Fruit fly (Drosophila melanogaster) whole organism, embryonic: ENCODE data around the gene CG1542.

Experiments used
- CG10543 ChIP-seq: fragments of 200-800 bp; sonication (Bioruptor generic); optimal IDR thresholded peaks from 3 replicates; lab custom pipeline; 2017; ENCODE audit warnings: missing biosample characterization, mild to moderate bottlenecking, missing genetic modification characterization, moderate library complexity
- CG11723 ChIP-seq: fragments of 200-800 bp; sonication (Bioruptor generic); optimal IDR thresholded peaks from 2 replicates; lab custom pipeline; 2017; ENCODE audit warnings: missing biosample characterization, mild to moderate bottlenecking, missing genetic modification characterization
- CG12659 ChIP-seq: fragments of 200-800 bp; sonication (Bioruptor generic); optimal IDR thresholded peaks from 3 replicates; lab custom pipeline; 2017; ENCODE audit warnings: mild to moderate bottlenecking, missing biosample characterization, missing genetic modification reagents, missing genetic modification characterization
- CG13123 ChIP-seq: fragments of 200-800 bp; sonication (Bioruptor generic); optimal IDR thresholded peaks from 2 replicates; lab custom pipeline; 2016; ENCODE audit warnings: missing biosample characterization, missing genetic modification characterization
- CG13287 ChIP-seq: fragments of 200-800 bp; sonication (Bioruptor generic); IDR thresholded peaks from 2 replicates; pipeline ENCODE4 v1.3.6; 2022; ENCODE audit warnings: missing biosample characterization, missing genetic modification characterization; ENCODE audit not compliant: partially characterized antibody
- CG16779 ChIP-seq: fragments of 200-800 bp; sonication (Bioruptor generic); IDR thresholded peaks from 2 replicates; pipeline ENCODE4 v1.3.6; 2022; ENCODE audit warnings: missing biosample characterization, missing genetic modification characterization
- CG18619 ChIP-seq: fragments of 200-800 bp; sonication (Bioruptor generic); optimal IDR thresholded peaks from 3 replicates; lab custom pipeline; 2017; ENCODE audit warnings: missing biosample characterization, mild to moderate bottlenecking, missing genetic modification characterization
- CG30403 ChIP-seq: fragments of 200-800 bp; sonication (Bioruptor generic); optimal IDR thresholded peaks from 3 replicates; lab custom pipeline; 2016; ENCODE audit warnings: missing biosample characterization, missing genetic modification characterization
- CG32532 ChIP-seq: fragments of 200-800 bp; sonication (Bioruptor generic); IDR thresholded peaks from 2 replicates; pipeline ENCODE4 v1.3.6; 2022; ENCODE audit warnings: missing biosample characterization, missing genetic modification characterization
- CG33213 ChIP-seq: fragments of 200-800 bp; sonication (Bioruptor generic); optimal IDR thresholded peaks from 3 replicates; lab custom pipeline; 2016; ENCODE audit warnings: missing biosample characterization, missing genetic modification characterization
- CG3726 ChIP-seq: fragments of 200-800 bp; sonication (Bioruptor generic); IDR thresholded peaks from 3 replicates; pipeline ENCODE4, ENCODE4 v1.3.6; 2022; ENCODE audit warnings: missing biosample characterization, missing genetic modification characterization
- CG4424 ChIP-seq: fragments of 200-800 bp; sonication (Bioruptor generic); optimal IDR thresholded peaks from 3 replicates; lab custom pipeline; 2016; ENCODE audit warnings: missing biosample characterization, missing genetic modification characterization
- CG4707 ChIP-seq: fragments of 200-800 bp; sonication (Bioruptor generic); optimal IDR thresholded peaks from 2 replicates; lab custom pipeline; 2018; ENCODE audit warnings: missing biosample characterization, mild to moderate bottlenecking, missing genetic modification characterization, moderate library complexity
- CG4730 ChIP-seq: fragments of 200-800 bp; sonication (Bioruptor generic); IDR thresholded peaks from 2 replicates; pipeline ENCODE4 v1.3.6; 2022; ENCODE audit warnings: missing biosample characterization, missing genetic modification characterization
- CG5180 ChIP-seq: fragments of 200-800 bp; sonication (Bioruptor generic); optimal IDR thresholded peaks from 3 replicates; lab custom pipeline; 2017; ENCODE audit warnings: missing biosample characterization, missing genetic modification characterization, mild to moderate bottlenecking, moderate library complexity, missing genetic modification reagents
- CG6765 ChIP-seq: fragments of 200-800 bp; sonication (Bioruptor generic); optimal IDR thresholded peaks from 3 replicates; lab custom pipeline; 2017; ENCODE audit warnings: missing biosample characterization, mild to moderate bottlenecking, missing genetic modification characterization
- CG6813 ChIP-seq: fragments of 200-800 bp; sonication (Bioruptor generic); optimal IDR thresholded peaks from 2 replicates; lab custom pipeline; 2017; ENCODE audit warnings: missing biosample characterization, missing genetic modification characterization, mild to moderate bottlenecking, moderate library complexity, missing genetic modification reagents
- CG7745 ChIP-seq: fragments of 200-800 bp; sonication (Bioruptor generic); optimal IDR thresholded peaks from 2 replicates; lab custom pipeline; 2018; ENCODE audit warnings: missing biosample characterization, mild to moderate bottlenecking, missing genetic modification characterization, moderate library complexity
- CG7963 ChIP-seq: fragments of 200-800 bp; sonication (Bioruptor generic); IDR thresholded peaks from 3 replicates; pipeline ENCODE4 v1.3.6; 2022; ENCODE audit warnings: missing biosample characterization, missing genetic modification characterization; ENCODE audit not compliant: partially characterized antibody
- CG9215 ChIP-seq: fragments of 200-800 bp; sonication (Bioruptor generic); IDR thresholded peaks from 2 replicates; pipeline ENCODE4 v1.3.6; 2022; ENCODE audit warnings: missing biosample characterization, missing genetic modification characterization
- CTCF ChIP-seq: fragments of 200-800 bp; sonication (Bioruptor generic); optimal IDR thresholded peaks from 2 replicates; lab custom pipeline; 2017; ENCODE audit warnings: missing biosample characterization, mild to moderate bottlenecking, missing genetic modification characterization, moderate library complexity
- CrebB ChIP-seq: fragments of 200-800 bp; sonication (Bioruptor generic); optimal IDR thresholded peaks from 3 replicates; lab custom pipeline; 2018; ENCODE audit warnings: missing biosample characterization, mild to moderate bottlenecking, missing genetic modification characterization
- D ChIP-seq, 2 experiments: fragments of 200-800 bp in 1 of 2; fragments of >200 bp in 1 of 2; sonication (Bioruptor generic) in 1 of 2; optimal IDR thresholded peaks; 2 replicates in 1 of 2; 3 replicates in 1 of 2; lab custom pipeline; 2017; ENCODE audit warnings: mild to moderate bottlenecking in 1 of 2, missing biosample characterization in 1 of 2, missing genetic modification characterization in 1 of 2, missing genetic modification reagents in 1 of 2
- E2f2 ChIP-seq: fragments of 200-800 bp; sonication (Bioruptor generic); IDR thresholded peaks from 2 replicates; pipeline ENCODE4 v1.3.6; 2022; ENCODE audit warnings: missing biosample characterization, missing genetic modification characterization
- Elba2 ChIP-seq: fragments of 200-800 bp; sonication (Bioruptor generic); optimal IDR thresholded peaks from 3 replicates; lab custom pipeline; 2016; ENCODE audit warnings: missing biosample characterization, missing genetic modification characterization
- Ets65A ChIP-seq: fragments of 200-800 bp; sonication (Bioruptor generic); peaks from one replicate; lab custom pipeline; 2016; ENCODE audit warnings: missing biosample characterization, missing genetic modification characterization
- HLH4C ChIP-seq: fragments of 200-800 bp; sonication (Bioruptor generic); IDR thresholded peaks from 3 replicates; pipeline ENCODE4 v1.3.6; 2022; ENCODE audit warnings: missing biosample characterization, missing genetic modification characterization; ENCODE audit not compliant: partially characterized antibody
- Hmr ChIP-seq: fragments of 200-800 bp; sonication (Bioruptor generic); optimal IDR thresholded peaks from 3 replicates; lab custom pipeline; 2017; ENCODE audit warnings: mild to moderate bottlenecking, missing biosample characterization, missing genetic modification reagents, missing genetic modification characterization
- Hmx ChIP-seq: fragments of 200-800 bp; sonication (Bioruptor generic); optimal IDR thresholded peaks from 2 replicates; lab custom pipeline; 2016; ENCODE audit warnings: missing biosample characterization, missing genetic modification characterization
- Hsf ChIP-seq: fragments of 200-800 bp; sonication (Bioruptor generic); optimal IDR thresholded peaks from 3 replicates; lab custom pipeline; 2016; ENCODE audit warnings: missing biosample characterization, missing genetic modification characterization
- Jarid2 ChIP-seq: fragments of 200-800 bp; sonication (Bioruptor generic); optimal IDR thresholded peaks from 3 replicates; lab custom pipeline; 2017; ENCODE audit warnings: mild to moderate bottlenecking, missing biosample characterization, missing genetic modification reagents, missing genetic modification characterization
- Lim3 ChIP-seq: fragments of 200-800 bp; sonication (Bioruptor generic); IDR thresholded peaks from 2 replicates; pipeline ENCODE4 v1.3.6; 2022; ENCODE audit warnings: missing biosample characterization, missing genetic modification characterization
- Lpt ChIP-seq: fragments of >200 bp; optimal IDR thresholded peaks from 2 replicates; lab custom pipeline; 2018; ENCODE audit warnings: missing biosample characterization, missing genetic modification characterization
- NfI ChIP-seq: fragments of 200-800 bp; sonication (Bioruptor generic); optimal IDR thresholded peaks from 3 replicates; lab custom pipeline; 2018; ENCODE audit warnings: missing biosample characterization, mild to moderate bottlenecking, missing genetic modification characterization, moderate library complexity
- Sin3A ChIP-seq: fragments of >200 bp; optimal IDR thresholded peaks from 2 replicates; lab custom pipeline; 2018
- Vsx1 ChIP-seq: fragments of 200-800 bp; sonication (Bioruptor generic); optimal IDR thresholded peaks from 2 replicates; lab custom pipeline; 2017; ENCODE audit warnings: missing biosample characterization, mild to moderate bottlenecking, missing genetic modification characterization, missing genetic modification reagents
- ewg ChIP-seq: fragments of 200-800 bp; sonication (Bioruptor generic); optimal IDR thresholded peaks from 3 replicates; lab custom pipeline; 2017; ENCODE audit warnings: mild to moderate bottlenecking, missing biosample characterization, missing genetic modification reagents, missing genetic modification characterization
- gcm2 ChIP-seq: fragments of 200-800 bp; sonication (Bioruptor generic); optimal IDR thresholded peaks from 2 replicates; lab custom pipeline; 2016; ENCODE audit warnings: missing biosample characterization, missing genetic modification characterization
- insv ChIP-seq, 2 experiments: fragments of 200-800 bp; sonication (Bioruptor generic); optimal IDR thresholded peaks; 3 replicates each; lab custom pipeline; 2016 to 2018; ENCODE audit warnings: missing biosample characterization in 2 of 2, missing genetic modification characterization in 2 of 2
- kah ChIP-seq: fragments of 200-800 bp; sonication (Bioruptor generic); optimal IDR thresholded peaks from 2 replicates; lab custom pipeline; 2018; ENCODE audit warnings: missing biosample characterization, mild to moderate bottlenecking, missing genetic modification characterization
- ken ChIP-seq: fragments of 200-800 bp; sonication (Bioruptor generic); IDR thresholded peaks from 3 replicates; pipeline ENCODE4 v1.3.6; 2022; ENCODE audit warnings: missing biosample characterization, missing genetic modification characterization
- lab ChIP-seq: fragments of 200-800 bp; sonication (Bioruptor generic); optimal IDR thresholded peaks from 3 replicates; lab custom pipeline; 2017; ENCODE audit warnings: missing biosample characterization, missing genetic modification characterization, mild to moderate bottlenecking, moderate library complexity, missing genetic modification reagents
- sc ChIP-seq, 3 experiments: fragments of >200 bp in 2 of 3; fragments of 200-800 bp in 1 of 3; sonication (Bioruptor generic) in 1 of 3; optimal IDR thresholded peaks; 2 replicates in 2 of 3; 3 replicates in 1 of 3; lab custom pipeline; 2017; ENCODE audit warnings: mild to moderate bottlenecking in 1 of 3, missing biosample characterization in 1 of 3, missing genetic modification characterization in 1 of 3, missing genetic modification reagents in 1 of 3
- slou ChIP-seq: fragments of 200-800 bp; sonication (Bioruptor generic); optimal IDR thresholded peaks from 3 replicates; lab custom pipeline; 2016; ENCODE audit warnings: missing biosample characterization, missing genetic modification characterization
- so ChIP-seq: fragments of 200-800 bp; sonication (Bioruptor generic); IDR thresholded peaks from 3 replicates; pipeline ENCODE4 v1.3.6; 2022; ENCODE audit warnings: missing biosample characterization, missing genetic modification characterization
- ssp ChIP-seq: fragments of 200-800 bp; sonication (Bioruptor generic); IDR thresholded peaks from 2 replicates; pipeline ENCODE4 v1.3.6; 2022; ENCODE audit warnings: missing biosample characterization, missing genetic modification characterization
- tx ChIP-seq: fragments of 200-800 bp; sonication (Bioruptor generic); optimal IDR thresholded peaks from 2 replicates; lab custom pipeline; 2016; ENCODE audit warnings: missing biosample characterization, missing genetic modification characterization
- yki ChIP-seq: fragments of >200 bp; optimal IDR thresholded peaks from 3 replicates; lab custom pipeline; 2018
- zen ChIP-seq: fragments of 200-800 bp; sonication (Bioruptor generic); optimal IDR thresholded peaks from 3 replicates; lab custom pipeline; 2018; ENCODE audit warnings: missing biosample characterization, mild to moderate bottlenecking, missing genetic modification characterization, moderate library complexity

CG1542 gene

dm6 chr3R:31252093-31252962 lies 39.1 kb downstream of the CG1542 start, which contains the start of the genes qless and mRpL32 (continued):
- TF ChIP-seq CG4707 (GFP tag; lab: Kevin White, UChicago) (no peak), CG3726 (GFP tag; lab: Robert Waterston, UW) (peak; percentile 71; the same call in 1 of the 3 replicates), ssp (GFP tag; lab: Robert Waterston, UW) (peak; percentile 70), CG32532 (GFP tag; lab: Robert Waterston, UW) (peak; percentile 85), CG16779 (GFP tag; lab: Robert Waterston, UW) (0 out of 2 replicates have a peak, but pooled peaks have one; percentile 9), Lpt (GFP tag; lab: Kevin White, UChicago) (no peak), so (GFP tag; lab: Robert Waterston, UW) (0 out of 3 replicates have a peak, but pooled peaks have one; percentile 66), Elba2 (GFP tag; lab: Kevin White, UChicago) (no peak), Hmx (GFP tag; lab: Kevin White, UChicago) (no peak), Lim3 (GFP tag; lab: Robert Waterston, UW) (no peak), D (optimal IDR thresholded peaks at IDR 0.05; lab: Kevin White, UChicago) (no peak), D (GFP tag; optimal IDR thresholded peaks at IDR 0.05; lab: Kevin White, UChicago) (peak; percentile 40), Hmr (GFP tag; lab: Kevin White, UChicago) (no peak), Hsf (GFP tag; lab: Kevin White, UChicago) (peak; percentile 37), kah (GFP tag; lab: Kevin White, UChicago) (no peak), Ets65A (GFP tag; lab: Kevin White, UChicago) (peak; percentile 95), E2f2 (peak; percentile 78), CG4730 (GFP tag; lab: Robert Waterston, UW) (peak; percentile 76), Jarid2 (GFP tag; lab: Kevin White, UChicago) (no peak), tx (peak; percentile 36), CG6765 (GFP tag; lab: Kevin White, UChicago) (no peak), NfI (GFP tag; lab: Kevin White, UChicago) (peak; percentile 35), insv (GFP tag; optimal IDR thresholded peaks at IDR 0.05; lab: Kevin White, UChicago) (no peak), CG5180 (no peak), CG6813 (GFP tag; lab: Kevin White, UChicago) (no peak), zen (tag; lab: Kevin White, UChicago) (peak; percentile 51), CG4424 (GFP tag; lab: Kevin White, UChicago) (peak; percentile 76), CG30403 (GFP tag; lab: Kevin White, UChicago) (peak; percentile 72), CG7745 (no peak), CG11723 (GFP tag; lab: Kevin White, UChicago) (no peak), CG12659 (GFP tag; lab: Kevin White, UChicago) (peak; percentile 35), slou (GFP tag; lab: Kevin White, UChicago) (peak; percentile 11), HLH4C (GFP tag; lab: Robert Waterston, UW) (peak; percentile 66), CG9215 (GFP tag; lab: Robert Waterston, UW) (peak; percentile 74), CG13287 (GFP tag; lab: Robert Waterston, UW) (peak; percentile 93), CG13123 (GFP tag; lab: Kevin White, UChicago) (no peak), gcm2 (GFP tag; lab: Kevin White, UChicago) (no peak), lab (GFP tag; lab: Kevin White, UChicago) (no peak), sc (optimal IDR thresholded peaks at IDR 0.05; lab: Kevin White, UChicago) (no peak), sc (GFP tag; optimal IDR thresholded peaks at IDR 0.05; lab: Kevin White, UChicago) (no peak), CG7963 (GFP tag; lab: Robert Waterston, UW) (no peak), CTCF (no peak), Vsx1 (GFP tag; lab: Kevin White, UChicago) (no peak), CrebB (no peak), ewg (peak; percentile 19), CG33213 (GFP tag; lab: Kevin White, UChicago) (peak; percentile 76), yki (lab: Kevin White, UChicago) (no peak), CG10543 (GFP tag; lab: Kevin White, UChicago) (no peak), Sin3A (lab: Kevin White, UChicago) (peak; percentile 64), CG18619 (GFP tag; lab: Kevin White, UChicago) (no peak), ken (GFP tag; lab: Robert Waterston, UW) (peak; percentile 73)
